Worm (Caenorhabditis elegans): ENCODE results near the gene mam-7.

DNA sequence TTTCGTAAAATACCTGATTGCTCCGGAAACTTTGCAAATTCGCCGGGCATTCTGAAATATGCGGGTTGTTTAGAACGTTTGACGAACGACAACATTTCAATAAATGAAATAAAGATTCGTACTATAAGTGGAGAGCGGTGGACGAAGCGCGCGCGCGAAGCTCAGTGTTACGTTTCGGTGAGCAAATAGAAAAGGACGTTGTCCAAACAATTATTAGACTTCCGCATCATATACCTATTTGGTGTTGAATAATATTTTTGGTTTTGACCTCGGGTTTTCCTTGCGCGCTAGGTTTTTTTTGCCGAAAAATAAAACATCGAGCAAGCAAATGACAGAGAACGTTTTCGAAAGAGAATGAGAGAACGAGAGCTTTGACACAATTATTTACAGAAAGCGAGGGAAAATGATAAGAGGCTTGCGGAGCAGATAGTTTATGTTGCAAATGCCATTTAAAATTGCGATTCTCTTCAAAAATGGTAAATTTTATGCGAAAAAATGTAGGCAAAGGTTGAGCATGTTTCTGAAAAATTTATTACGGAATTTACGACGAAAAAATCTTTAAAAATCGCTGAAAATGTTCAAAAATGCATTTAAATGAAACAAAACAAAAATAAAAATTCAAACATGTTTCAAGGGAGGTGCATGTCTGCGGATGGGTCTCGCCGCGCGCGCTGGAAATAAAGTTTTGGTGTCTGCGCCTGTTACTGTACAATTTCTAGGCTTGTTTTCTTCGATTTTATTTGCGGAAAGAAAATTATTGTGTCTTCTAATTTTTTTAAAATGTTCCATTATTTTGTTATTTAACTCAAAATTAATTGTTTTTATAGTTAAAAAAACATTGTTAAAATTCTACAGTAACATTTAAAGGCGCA is 17.9 kb downstream of the mam-7 start, which contains the start of the genes cyld-1 and F40F12.9:
- TF ChIP-seq tab-1 (GFP tag; IDR thresholded peaks at IDR 0.05) = no peak
- TF ChIP-seq flt-1 (GFP tag; IDR thresholded peaks at IDR 0.05) = no peak

All from whole organism, midembryonic.